Worm (Caenorhabditis elegans): ENCODE measurements around the gene irld-48.
A peak's percentile ranks its signal among the peaks of the same experiment; 100 is the strongest.

Gene irld-48

DNA sequence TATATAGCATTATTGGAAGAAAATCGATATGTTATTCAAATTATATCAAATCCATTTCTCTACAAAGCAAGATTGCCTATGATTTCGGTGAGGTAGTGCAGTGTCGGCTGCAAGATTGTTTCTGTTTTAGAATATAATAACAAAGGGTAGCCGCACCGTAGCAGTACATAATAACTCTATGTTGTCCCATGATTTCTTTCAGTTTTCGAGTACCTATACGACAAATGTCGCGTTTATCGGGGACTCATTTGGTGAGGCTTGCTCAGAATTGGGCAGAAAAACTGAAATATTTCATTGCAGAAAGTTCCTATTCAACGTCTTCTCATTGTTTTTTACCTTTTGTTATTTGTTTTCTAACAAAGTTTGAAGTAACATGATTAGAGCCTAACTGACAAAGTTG, 9.4 kb upstream of the irld-48 start, which contains the start of gene srw-79:
Gene srw-79, plus strand, starts transcription at position 301 of the 400 bp plus-strand sequence.
- no peak for TF ChIP-seq ZK185.1 (tag; optimal IDR thresholded peaks at IDR 0.05; ENCODE audit: poor library complexity, severe bottlenecking)
- TF ChIP-seq F23B12.7 (tag; optimal IDR thresholded peaks at IDR 0.05; ENCODE audit: insufficient read depth), result no peak
- no peak for TF ChIP-seq bed-1 (GFP tag; IDR thresholded peaks at IDR 0.05)
- no peak for TF ChIP-seq chd-7 (tag; optimal IDR thresholded peaks at IDR 0.05)
- TF ChIP-seq F33H1.4 (GFP tag; IDR thresholded peaks at IDR 0.05), result no peak
- no peak for TF ChIP-seq atf-7 (tag; optimal IDR thresholded peaks at IDR 0.05)
- TF ChIP-seq ceh-58 (GFP tag; IDR thresholded peaks at IDR 0.05), result no peak
- TF ChIP-seq ceh-40 (GFP tag; IDR thresholded peaks at IDR 0.05), result no peak
- TF ChIP-seq lin-26 (GFP tag; IDR thresholded peaks at IDR 0.05), result no peak
- no peak for TF ChIP-seq madf-6 (GFP tag; IDR thresholded peaks at IDR 0.05)

DNA sequence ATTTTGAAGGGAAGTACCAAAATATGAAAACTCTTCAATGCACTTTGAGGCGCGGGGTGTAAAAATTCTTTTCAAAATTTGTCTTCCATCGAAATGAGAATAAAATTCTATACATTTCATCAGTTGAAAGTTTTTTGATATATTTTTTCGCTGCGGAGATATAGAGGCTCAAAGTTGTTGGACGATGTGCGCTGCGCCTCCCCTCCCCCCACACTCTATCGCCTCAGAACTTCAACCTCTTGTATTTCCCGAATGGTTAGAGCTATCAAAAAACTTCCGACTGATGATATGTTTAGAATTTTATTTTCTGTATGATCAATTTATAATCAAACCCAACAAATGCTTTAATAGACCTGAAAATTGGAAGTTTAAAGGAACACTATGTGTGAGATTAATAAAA, 7.3 kb upstream of the irld-48 start:
- TF ChIP-seq hmg-1.2 (GFP tag; IDR thresholded peaks at IDR 0.05) (0 out of 2 replicates have a peak, but pooled peaks have one; percentile 27), zfh-2 (GFP tag; conservative IDR thresholded peaks at IDR 0.05) (no peak)

DNA sequence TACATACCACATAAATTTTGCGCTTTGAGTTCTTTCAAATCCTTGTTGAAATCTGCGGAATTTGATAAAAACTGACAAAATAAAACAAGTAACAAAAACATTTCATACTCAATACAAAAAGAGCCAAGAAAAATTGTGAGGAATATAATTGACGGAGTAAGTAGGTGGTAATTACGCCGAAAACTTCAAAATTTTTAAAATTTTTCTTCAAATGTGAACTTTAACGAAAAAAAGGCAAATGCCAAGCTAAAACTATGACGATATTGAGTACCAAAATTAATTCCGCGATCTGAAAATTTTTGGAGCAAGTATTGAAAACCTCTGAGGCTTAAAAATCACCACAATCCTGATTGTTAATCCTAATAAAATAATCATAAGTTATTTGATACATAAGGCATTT, 3.2 kb upstream of the irld-48 start, which contains the start of gene irld-51:
Gene irld-51, minus strand, starts transcription at position 101 of the 400 bp plus-strand sequence.
- no peak for TF ChIP-seq attf-3 (GFP tag; conservative IDR thresholded peaks at IDR 0.05)
- TF ChIP-seq rpc-1 (optimal IDR thresholded peaks at IDR 0.05), result no peak
- peak; percentile 21 for TF ChIP-seq rpc-1 (tag; optimal IDR thresholded peaks at IDR 0.05)
- no peak for TF ChIP-seq lin-26 (GFP tag; IDR thresholded peaks at IDR 0.05)

- TF ChIP-seq ets-4 (GFP tag; optimal IDR thresholded peaks at IDR 0.05) (no peak), gei-17 (GFP tag; optimal IDR thresholded peaks at IDR 0.05) (no peak), chd-7 (tag; optimal IDR thresholded peaks at IDR 0.05) (no peak), ceh-58 (GFP tag; IDR thresholded peaks at IDR 0.05) (0 out of 2 replicates have a peak, but pooled peaks have one; percentile 23)
These were observed 2.4 kb downstream of the irld-48 start, which contains the start of gene srw-60 for ce11 chrII:2958308-2958707. Gene srw-60, plus strand, starts transcription at chrII:2958608.

- peak; percentile 76 for TF ChIP-seq zfh-2 (GFP tag; conservative IDR thresholded peaks at IDR 0.05)
- no peak for TF ChIP-seq sea-2 (GFP tag; IDR thresholded peaks at IDR 0.05)
- TF ChIP-seq hmg-1.2 (GFP tag; IDR thresholded peaks at IDR 0.05), result peak; percentile 40; the same call in 1 of the 2 replicates
- 0 out of 2 replicates have a peak, but pooled peaks have one; percentile 8 for TF ChIP-seq mcd-1 (GFP tag; IDR thresholded peaks at IDR 0.05)
- no peak for TF ChIP-seq ekl-4 (GFP tag; IDR thresholded peaks at IDR 0.05)
These were observed 6.8 kb downstream of the irld-48 start for ce11 chrII:2962531-2963164.

DNA sequence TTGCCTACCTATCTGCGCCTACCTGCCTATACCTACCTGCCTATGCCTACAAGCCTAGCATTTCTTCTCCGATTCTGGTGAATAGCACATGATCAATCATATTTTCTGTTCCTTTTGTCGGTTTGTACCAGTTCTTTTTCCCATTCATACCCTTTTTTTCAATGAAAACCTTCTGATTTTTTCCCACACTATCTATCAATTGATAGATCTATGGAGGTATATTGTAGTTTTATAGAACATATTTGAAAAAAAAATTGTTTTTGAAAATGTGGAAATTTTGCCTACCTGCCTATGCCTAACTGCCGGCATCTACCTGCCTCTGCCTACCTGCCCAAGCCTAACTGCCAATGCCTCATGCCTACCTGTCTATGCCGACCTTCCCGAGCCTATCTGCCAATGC, 7.8 kb downstream of the irld-48 start:
- 0 out of 2 replicates have a peak, but pooled peaks have one; percentile 15 for TF ChIP-seq zfh-2 (GFP tag; conservative IDR thresholded peaks at IDR 0.05)
- TF ChIP-seq hlh-26 (GFP tag; conservative IDR thresholded peaks at IDR 0.05), result no peak

- TF ChIP-seq mel-28 (tag; optimal IDR thresholded peaks at IDR 0.05; ENCODE audit: borderline replicate concordance) (no peak), ztf-6 (GFP tag; IDR thresholded peaks at IDR 0.05) (no peak), efl-1 (GFP tag; optimal IDR thresholded peaks at IDR 0.05) (no peak), zfh-2 (GFP tag; conservative IDR thresholded peaks at IDR 0.05) (peak; percentile 50; the same call in 1 of the 2 replicates), xnd-1 (tag; optimal IDR thresholded peaks at IDR 0.05) (no peak), F57C9.4 (tag; optimal IDR thresholded peaks at IDR 0.05) (no peak), attf-6 (GFP tag; IDR thresholded peaks at IDR 0.05) (no peak)
These were observed 9.5 kb downstream of the irld-48 start for ce11 chrII:2965215-2965998.
